Worm (Caenorhabditis elegans) whole organism, midembryonic: Measurements from ENCODE around the gene E04D5.4.

ENCODE experiments used
- T22C8.4 ChIP-seq: fragments of 200-800 bp; sonication (Bioruptor generic); IDR thresholded peaks from 2 replicates; pipeline ENCODE4 v1.3.6; 2022; ENCODE audit warnings: missing genetic modification characterization, missing compliant biosample characterization
- cog-1 ChIP-seq: sonication (generic microtip); optimal IDR thresholded peaks from 2 replicates; lab custom pipeline; 2016; ENCODE audit warnings: missing genetic modification characterization, missing compliant biosample characterization
- flt-1 ChIP-seq: fragments of 200-800 bp; sonication (Bioruptor generic); IDR thresholded peaks from 2 replicates; pipeline ENCODE4 v1.3.6; 2022; ENCODE audit warnings: missing genetic modification characterization, missing compliant biosample characterization
- klf-2 ChIP-seq: fragments of 200-800 bp; sonication (Bioruptor generic); conservative IDR thresholded peaks from 2 replicates; pipeline ENCODE4 v1.3.6; 2022; ENCODE audit warnings: missing genetic modification reagents, missing genetic modification characterization, missing compliant biosample characterization
- med-1 ChIP-seq: sonication (generic microtip); optimal IDR thresholded peaks from 2 replicates; lab custom pipeline; 2017; ENCODE audit warnings: missing genetic modification characterization, mild to moderate bottlenecking, missing compliant biosample characterization, antibody characterized with exemption, missing genetic modification reagents; ENCODE audit not compliant: insufficient read depth
- ref-1 ChIP-seq: fragments of 200-800 bp; sonication (Bioruptor generic); conservative IDR thresholded peaks from 2 replicates; pipeline ENCODE4 v1.3.6; 2022; ENCODE audit warnings: missing genetic modification reagents, missing genetic modification characterization, missing compliant biosample characterization
- tab-1 ChIP-seq: fragments of 200-800 bp; sonication (Bioruptor generic); IDR thresholded peaks from 2 replicates; pipeline ENCODE4 v1.3.6; 2022; ENCODE audit warnings: missing genetic modification characterization, missing compliant biosample characterization
- ztf-23 ChIP-seq: fragments of 200-800 bp; sonication (Bioruptor generic); IDR thresholded peaks from 2 replicates; pipeline ENCODE4 v1.3.6; 2022; ENCODE audit warnings: missing genetic modification reagents, missing genetic modification characterization, missing compliant biosample characterization
- ztf-29 ChIP-seq: fragments of 200-800 bp; sonication (Bioruptor generic); IDR thresholded peaks from 2 replicates; pipeline ENCODE4 v1.3.6; 2022; ENCODE audit warnings: missing genetic modification reagents, missing genetic modification characterization, missing compliant biosample characterization

Gene E04D5.4

DNA sequence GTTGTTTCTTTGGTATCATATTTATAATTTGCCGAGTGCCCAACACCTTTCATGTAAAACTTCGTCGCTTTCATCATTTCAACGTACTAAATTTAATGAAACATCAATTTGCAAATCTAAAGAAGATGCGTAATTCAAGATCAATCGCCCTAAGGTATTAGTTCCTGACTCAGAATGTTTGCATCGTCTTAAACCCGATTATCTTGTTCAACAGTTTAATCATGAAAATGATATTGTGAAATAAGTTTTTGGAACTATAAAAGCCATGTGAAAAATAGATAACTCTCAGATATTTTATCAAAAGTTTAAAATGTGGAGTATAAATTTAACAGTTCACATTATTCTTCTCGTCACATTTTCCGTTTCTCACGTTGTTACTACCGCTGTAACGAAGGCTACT lies at the start of gene E04D5.4:
Gene E04D5.4 (plus strand): TSS at position 301 of the 400 bp plus-strand sequence.
- no peak for TF ChIP-seq med-1 (GFP tag; lab: Kevin White, UChicago)
- TF ChIP-seq flt-1 (GFP tag; lab: Robert Waterston, UW): no peak
- TF ChIP-seq klf-2 (GFP tag; lab: Robert Waterston, UW): no peak
- no peak for TF ChIP-seq ref-1
- no peak for TF ChIP-seq tab-1
- no peak for TF ChIP-seq T22C8.4 (GFP tag; lab: Robert Waterston, UW)
- TF ChIP-seq ztf-23: no peak
- TF ChIP-seq ztf-29 (GFP tag; lab: Robert Waterston, UW): no peak
- TF ChIP-seq cog-1: no peak

DNA sequence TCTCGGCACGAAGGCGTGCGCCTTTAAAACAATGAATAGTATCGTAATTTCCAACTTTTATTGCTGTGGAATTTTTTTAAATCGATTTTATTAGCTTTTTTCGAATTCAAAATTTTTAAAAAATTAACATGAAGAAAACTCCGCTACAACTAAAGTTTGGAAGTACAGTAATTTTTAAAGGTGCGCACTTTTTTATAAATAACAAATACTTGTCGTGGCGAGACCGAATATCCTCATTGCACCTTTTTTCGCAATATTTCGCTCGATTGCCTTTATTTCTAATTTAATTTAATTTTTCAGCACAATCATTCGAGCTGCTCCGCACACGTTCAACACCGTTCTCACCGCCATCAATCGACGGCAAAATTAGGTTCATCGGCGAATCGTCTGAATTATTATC lies 49.2 kb upstream of the E04D5.4 start, which contains the start of the genes T09F3.2 and T09F3.7:
Gene T09F3.2 (plus strand): TSS at position 301 of the 400 bp plus-strand sequence.
Gene T09F3.7 (plus strand): TSS at position 315 of the 400 bp plus-strand sequence.
- no peak for TF ChIP-seq klf-2 (GFP tag; lab: Robert Waterston, UW)
- no peak for TF ChIP-seq tab-1
- TF ChIP-seq ref-1: no peak

DNA sequence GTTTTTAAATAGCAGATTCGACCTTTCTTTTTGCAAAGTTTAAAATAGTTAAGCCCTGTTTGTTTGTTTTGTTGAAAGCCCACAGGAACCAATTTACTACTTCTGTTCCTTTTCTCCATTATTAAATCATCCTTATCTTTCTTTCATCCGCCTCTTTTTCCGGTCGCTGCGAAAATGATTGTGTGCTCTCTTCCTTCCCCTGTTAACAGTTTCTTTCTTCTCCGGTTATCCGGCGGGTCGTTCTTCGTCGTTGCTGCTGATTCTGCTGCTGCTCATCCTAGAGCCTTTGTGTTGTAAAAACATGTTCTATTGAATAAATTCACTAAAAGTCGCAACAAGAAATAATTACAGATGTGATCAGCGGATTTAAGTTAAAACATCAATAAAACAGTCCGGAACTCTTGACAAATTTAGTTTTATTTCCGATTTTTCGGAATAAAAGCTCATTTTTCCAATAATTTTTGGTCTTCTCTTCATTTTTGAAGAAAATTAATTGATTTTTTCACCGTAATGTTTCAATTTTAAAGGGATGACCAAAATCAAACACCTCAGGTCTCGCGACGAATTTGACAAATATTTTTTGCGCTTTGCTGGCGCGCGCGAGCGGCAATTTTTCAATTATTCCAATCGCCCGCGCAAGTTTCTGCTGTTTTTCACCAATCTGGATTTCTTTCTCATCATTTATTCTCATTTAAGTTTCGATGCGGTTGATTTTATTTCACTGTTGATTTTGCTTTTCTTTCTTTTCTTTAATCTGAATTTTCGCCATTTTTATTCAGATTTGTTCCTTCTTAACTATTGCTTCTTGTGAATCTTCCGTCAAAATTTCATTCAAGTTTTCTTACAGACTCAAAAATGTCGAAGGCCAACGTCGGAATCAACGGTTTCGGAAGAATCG lies 46.5 kb upstream of the E04D5.4 start, which contains the start of gene gpd-1:
Gene gpd-1 (plus strand): TSS at position 848 of the 898 bp plus-strand sequence.
- TF ChIP-seq klf-2 (GFP tag; lab: Robert Waterston, UW): no peak
- TF ChIP-seq ztf-23: no peak
- no peak for TF ChIP-seq T22C8.4 (GFP tag; lab: Robert Waterston, UW)
- TF ChIP-seq ztf-29 (GFP tag; lab: Robert Waterston, UW): no peak
- TF ChIP-seq tab-1: no peak
- no peak for TF ChIP-seq cog-1
- TF ChIP-seq ref-1: no peak
- TF ChIP-seq med-1 (GFP tag; lab: Kevin White, UChicago): no peak

DNA sequence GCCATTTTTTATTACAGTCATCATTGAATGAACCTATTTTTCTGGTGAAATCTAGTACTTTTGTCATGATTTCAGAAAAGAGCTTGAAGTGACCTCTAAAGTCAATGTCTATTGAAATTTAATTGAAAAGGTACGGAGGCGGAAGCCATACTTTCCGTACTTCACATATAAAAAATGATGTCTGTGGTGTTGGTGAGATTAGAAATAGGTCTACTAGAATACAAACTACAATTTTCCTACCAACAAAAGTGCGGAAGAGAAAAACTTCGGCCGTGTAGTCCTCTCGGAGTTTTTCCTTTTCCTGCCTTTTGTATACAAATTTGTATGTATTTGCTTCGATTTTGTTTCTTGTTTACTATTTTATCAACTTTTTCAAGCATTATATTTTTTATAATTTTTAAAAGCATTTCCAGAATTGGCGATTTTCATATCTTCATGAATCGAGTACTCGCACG lies 44.7 kb upstream of the E04D5.4 start, which contains the start of gene T09F3.4:
Gene T09F3.4 (plus strand): TSS at position 405 of the 455 bp plus-strand sequence.
- TF ChIP-seq med-1 (GFP tag; lab: Kevin White, UChicago) (no peak), klf-2 (GFP tag; lab: Robert Waterston, UW) (no peak), ref-1 (no peak), tab-1 (no peak), ztf-23 (no peak), ztf-29 (GFP tag; lab: Robert Waterston, UW) (no peak), cog-1 (no peak), flt-1 (GFP tag; lab: Robert Waterston, UW) (no peak)

DNA sequence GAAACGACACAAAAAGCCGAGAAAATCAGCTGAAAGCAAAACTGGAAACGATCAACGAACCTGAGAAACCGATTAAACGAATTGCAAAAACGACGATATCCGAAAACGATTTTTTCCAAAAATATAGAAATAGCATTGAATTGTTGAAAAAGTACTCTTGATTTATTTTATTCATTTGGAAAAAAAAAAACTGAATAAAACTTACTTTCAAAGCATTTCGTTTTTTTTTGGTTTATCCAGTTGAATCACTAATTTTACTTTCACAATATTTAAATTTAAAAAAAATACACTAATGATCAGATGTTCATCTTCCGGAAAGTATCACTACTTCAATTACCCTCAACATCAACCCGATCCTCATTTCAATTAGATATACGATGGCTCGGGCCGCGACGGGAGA lies 43.5 kb upstream of the E04D5.4 start, which contains the start of gene T09F3.5:
Gene T09F3.5 (plus strand): TSS at position 301 of the 400 bp plus-strand sequence.
- TF ChIP-seq klf-2 (GFP tag; lab: Robert Waterston, UW) (no peak), ztf-23 (no peak), tab-1 (no peak), ref-1 (no peak), med-1 (GFP tag; lab: Kevin White, UChicago) (no peak), T22C8.4 (GFP tag; lab: Robert Waterston, UW) (no peak), ztf-29 (GFP tag; lab: Robert Waterston, UW) (no peak), cog-1 (no peak), flt-1 (GFP tag; lab: Robert Waterston, UW) (no peak)

DNA sequence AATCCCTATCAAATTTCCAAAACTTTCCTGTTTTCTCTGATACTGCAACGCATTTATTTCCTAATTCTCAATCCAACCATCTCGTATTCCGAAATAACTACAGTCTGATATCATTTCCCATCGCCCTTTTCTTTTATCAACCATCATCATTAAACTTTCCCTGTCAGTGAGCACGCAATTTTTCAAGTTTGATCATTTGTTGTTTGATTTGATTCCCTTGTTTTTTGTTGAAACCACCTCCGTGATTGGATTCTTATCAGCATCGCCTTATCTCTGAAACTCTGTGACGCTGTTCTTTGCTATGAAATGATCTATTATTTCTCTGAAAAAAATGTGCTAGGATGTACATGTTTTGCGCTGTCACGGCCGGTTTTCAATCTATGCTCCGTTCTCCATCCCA lies 37.1 kb upstream of the E04D5.4 start:
- TF ChIP-seq klf-2 (GFP tag; lab: Robert Waterston, UW): no peak
- no peak for TF ChIP-seq ztf-29 (GFP tag; lab: Robert Waterston, UW)
- TF ChIP-seq med-1 (GFP tag; lab: Kevin White, UChicago): no peak
- no peak for TF ChIP-seq tab-1
- TF ChIP-seq ref-1: no peak
- TF ChIP-seq flt-1 (GFP tag; lab: Robert Waterston, UW): no peak
- no peak for TF ChIP-seq T22C8.4 (GFP tag; lab: Robert Waterston, UW)
- no peak for TF ChIP-seq cog-1

DNA sequence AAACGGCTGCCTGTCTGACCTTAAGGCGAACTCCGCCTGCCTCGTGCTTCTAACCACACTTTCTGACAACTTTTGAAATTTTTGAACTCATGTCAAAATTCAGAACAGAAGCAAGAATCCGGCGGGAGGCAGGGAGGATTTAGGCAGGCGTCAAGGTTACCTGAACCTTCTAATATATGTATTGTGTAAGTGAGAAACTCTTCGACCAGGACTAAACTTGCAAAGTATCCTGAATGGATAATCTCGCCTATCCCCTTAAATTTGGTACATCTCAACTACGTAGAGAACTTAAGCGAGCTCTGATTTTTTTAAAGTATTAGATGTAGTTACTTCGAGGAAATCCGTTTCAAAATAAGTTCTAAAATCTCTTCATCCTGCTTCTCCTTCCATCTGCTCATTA lies 29.1 kb upstream of the E04D5.4 start, which contains the start of gene E04D5.5:
Gene E04D5.5 (plus strand): TSS at position 301 of the 400 bp plus-strand sequence.
- no peak for TF ChIP-seq ref-1
- TF ChIP-seq cog-1: no peak
- TF ChIP-seq klf-2 (GFP tag; lab: Robert Waterston, UW): no peak
- no peak for TF ChIP-seq ztf-23
- no peak for TF ChIP-seq med-1 (GFP tag; lab: Kevin White, UChicago)
- no peak for TF ChIP-seq ztf-29 (GFP tag; lab: Robert Waterston, UW)
- TF ChIP-seq T22C8.4 (GFP tag; lab: Robert Waterston, UW): no peak
- TF ChIP-seq flt-1 (GFP tag; lab: Robert Waterston, UW): no peak
- no peak for TF ChIP-seq tab-1

DNA sequence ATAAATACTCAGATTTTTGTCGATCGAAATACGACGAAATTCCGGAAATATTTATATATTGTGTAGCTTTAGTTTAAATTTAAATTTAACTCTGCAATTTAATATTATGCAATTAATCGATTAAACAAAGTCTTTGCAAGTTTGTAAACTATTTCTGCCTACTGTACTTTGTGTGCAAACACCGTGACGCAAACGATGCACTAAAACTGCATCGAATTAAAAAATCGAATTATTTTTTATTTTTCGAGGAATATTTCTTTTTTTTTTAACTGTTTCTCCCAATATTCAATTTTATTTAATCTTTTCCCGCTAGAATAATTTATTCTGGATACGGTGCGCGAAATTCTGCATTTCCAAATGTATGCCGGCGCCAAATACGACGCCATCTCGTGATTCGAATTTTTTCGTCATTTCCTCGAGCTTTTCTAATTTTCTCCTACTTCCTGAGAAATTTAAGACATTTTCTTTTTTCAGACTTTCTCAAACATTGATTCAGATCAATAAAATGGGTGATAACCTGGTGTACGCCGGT lies 23.7 kb upstream of the E04D5.4 start, which contains the start of gene eif-2A:
Gene eif-2A (plus strand): TSS at position 469 of the 532 bp plus-strand sequence.
- TF ChIP-seq flt-1 (GFP tag; lab: Robert Waterston, UW) (no peak), T22C8.4 (GFP tag; lab: Robert Waterston, UW) (no peak), ref-1 (no peak), med-1 (GFP tag; lab: Kevin White, UChicago) (no peak), ztf-23 (no peak), cog-1 (no peak), klf-2 (GFP tag; lab: Robert Waterston, UW) (no peak), tab-1 (no peak), ztf-29 (GFP tag; lab: Robert Waterston, UW) (no peak)

DNA sequence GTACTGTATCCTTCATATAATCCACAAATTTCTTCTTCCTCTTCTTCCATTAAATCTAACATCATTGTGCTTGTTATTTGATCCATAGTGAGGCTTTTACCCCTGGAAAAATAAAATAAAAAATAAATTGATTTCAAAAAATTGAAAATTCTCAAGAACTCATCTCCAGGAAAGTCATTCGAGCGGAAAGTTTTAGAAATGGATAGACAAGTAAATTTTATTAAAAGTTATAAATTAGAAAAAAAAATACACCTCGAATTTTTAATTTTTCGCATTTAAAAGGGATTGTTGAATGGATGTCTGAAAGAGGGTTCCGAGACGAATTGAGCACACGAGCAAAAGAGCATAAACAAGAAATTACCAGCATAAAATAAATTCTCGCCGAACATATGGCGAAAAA lies 18.1 kb upstream of the E04D5.4 start, which contains the start of gene frpr-21:
Gene frpr-21 (minus strand): TSS at position 101 of the 400 bp plus-strand sequence.
- TF ChIP-seq cog-1: no peak
- no peak for TF ChIP-seq tab-1
- no peak for TF ChIP-seq ztf-29 (GFP tag; lab: Robert Waterston, UW)
- no peak for TF ChIP-seq ref-1
- TF ChIP-seq ztf-23: no peak
